Fruit fly (Drosophila melanogaster): ENCODE measurements around the gene CG14377.

Gene CG14377

DNA sequence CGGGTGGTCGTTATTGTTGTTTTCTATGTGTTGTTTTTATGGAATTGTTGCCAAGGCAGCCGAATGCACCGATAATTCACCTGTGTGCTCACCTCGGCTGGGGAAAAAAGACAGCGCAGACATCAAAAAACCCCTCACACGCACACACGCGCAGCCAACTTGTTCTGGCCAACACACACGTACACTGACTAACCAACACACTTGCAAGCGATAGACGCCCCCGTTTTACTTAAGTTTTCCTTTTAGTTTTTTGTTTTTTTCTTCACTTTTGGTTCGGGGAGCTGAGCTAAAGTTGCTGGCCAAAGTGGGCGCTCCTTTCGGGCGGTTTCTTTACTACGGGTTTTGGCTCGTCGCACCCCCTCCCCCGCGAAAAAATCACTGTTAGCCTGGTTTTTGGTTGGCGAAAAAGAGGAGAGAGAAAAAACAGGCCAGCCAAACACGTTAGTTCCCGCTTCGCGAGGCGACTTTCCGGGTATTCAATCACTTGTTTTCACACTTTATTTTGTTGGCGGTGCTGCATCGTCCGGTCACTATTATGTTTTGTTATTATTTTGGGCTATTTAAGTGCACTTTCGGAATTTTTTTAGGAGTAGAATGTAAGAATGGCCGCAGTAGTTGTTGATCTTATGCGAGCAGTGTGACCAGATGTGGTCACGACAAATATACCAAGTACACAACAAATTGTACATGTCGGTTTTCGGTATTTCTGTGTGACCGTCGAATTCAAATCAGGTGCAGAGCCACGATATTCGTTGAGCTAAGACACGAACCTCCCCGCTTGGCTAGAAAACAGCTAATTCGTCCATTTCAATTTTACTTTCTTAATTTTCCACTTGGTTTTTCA is 36.9 kb downstream of the CG14377 start, which contains the start of gene yrt (continued):
- no peak for TF ChIP-seq Taf1 (GFP tag; IDR thresholded peaks at IDR 0.05)
- peak; percentile 88 for TF ChIP-seq Ets65A (GFP tag)
- no peak for TF ChIP-seq p53 (GFP tag; optimal IDR thresholded peaks at IDR 0.05)
- TF ChIP-seq dan (GFP tag; IDR thresholded peaks at IDR 0.05) = no peak
- no peak for TF ChIP-seq CG32767 (GFP tag; IDR thresholded peaks at IDR 0.05)
- TF ChIP-seq HLH3B (GFP tag; IDR thresholded peaks at IDR 0.05) = no peak
- TF ChIP-seq Nf-YA (GFP tag; IDR thresholded peaks at IDR 0.05) = no peak
- TF ChIP-seq CG5953 (GFP tag; IDR thresholded peaks at IDR 0.05) = no peak
- no peak for TF ChIP-seq CG14667 (GFP tag; IDR thresholded peaks at IDR 0.05)
- TF ChIP-seq dmrt99B (tag; optimal IDR thresholded peaks at IDR 0.05) = no peak
- TF ChIP-seq dati (GFP tag; IDR thresholded peaks at IDR 0.05) = no peak
- no peak for TF ChIP-seq CG8478 (optimal IDR thresholded peaks at IDR 0.05)
- no peak for TF ChIP-seq dysf (GFP tag; IDR thresholded peaks at IDR 0.05)
- no peak for TF ChIP-seq CG6654 (GFP tag; optimal IDR thresholded peaks at IDR 0.05)
- no peak for TF ChIP-seq CG1529 (GFP tag; optimal IDR thresholded peaks at IDR 0.05)
- no peak for TF ChIP-seq lab (GFP tag; optimal IDR thresholded peaks at IDR 0.05)
- TF ChIP-seq ci (GFP tag; IDR thresholded peaks at IDR 0.05) = 0 out of 3 replicates have a peak, but pooled peaks have one; percentile 10
- TF ChIP-seq inv (GFP tag; IDR thresholded peaks at IDR 0.05; ENCODE audit: partially characterized antibody) = no peak
- no peak for TF ChIP-seq Xrp1 (GFP tag; IDR thresholded peaks at IDR 0.05)
- no peak for TF ChIP-seq run (tag; optimal IDR thresholded peaks at IDR 0.05)
- TF ChIP-seq CG10267 (tag; optimal IDR thresholded peaks at IDR 0.05) = peak; percentile 35
- no peak for TF ChIP-seq oc (tag; optimal IDR thresholded peaks at IDR 0.05)
- no peak for TF ChIP-seq ap (GFP tag; IDR thresholded peaks at IDR 0.05)
- TF ChIP-seq danr (GFP tag; IDR thresholded peaks at IDR 0.05) = no peak
- TF ChIP-seq Ets97D (GFP tag; optimal IDR thresholded peaks at IDR 0.05) = peak; percentile 67
- TF ChIP-seq CG10209 (GFP tag; optimal IDR thresholded peaks at IDR 0.05) = no peak
- no peak for TF ChIP-seq gt (GFP tag; IDR thresholded peaks at IDR 0.05)
- TF ChIP-seq caup (GFP tag; optimal IDR thresholded peaks at IDR 0.05; ENCODE audit: severe bottlenecking) = no peak
- no peak for TF ChIP-seq CG3163 (GFP tag; optimal IDR thresholded peaks at IDR 0.05)
- TF ChIP-seq sisA (GFP tag; IDR thresholded peaks at IDR 0.05) = no peak
- TF ChIP-seq CG11398 (GFP tag; optimal IDR thresholded peaks at IDR 0.05) = no peak
- no peak for TF ChIP-seq bab2 (GFP tag; optimal IDR thresholded peaks at IDR 0.05)
- no peak for TF ChIP-seq ewg (GFP tag; optimal IDR thresholded peaks at IDR 0.05)
- TF ChIP-seq Elba2 (GFP tag; optimal IDR thresholded peaks at IDR 0.05) = peak; percentile 10
- TF ChIP-seq Antp (GFP tag; optimal IDR thresholded peaks at IDR 0.05) = no peak
- no peak for TF ChIP-seq PHDP (tag; optimal IDR thresholded peaks at IDR 0.05)
- TF ChIP-seq Fer1 (GFP tag; optimal IDR thresholded peaks at IDR 0.05) = peak; percentile 16
- TF ChIP-seq tll (GFP tag; optimal IDR thresholded peaks at IDR 0.05) = no peak
- no peak for TF ChIP-seq Gug (GFP tag; IDR thresholded peaks at IDR 0.05)
- no peak for TF ChIP-seq fru (optimal IDR thresholded peaks at IDR 0.05)
- TF ChIP-seq gro (GFP tag; optimal IDR thresholded peaks at IDR 0.05) = peak; percentile 9
- no peak for TF ChIP-seq Kr (GFP tag; optimal IDR thresholded peaks at IDR 0.05)
- no peak for TF ChIP-seq fd102C (GFP tag; optimal IDR thresholded peaks at IDR 0.05)
- peak; percentile 26 for TF ChIP-seq CG17186 (GFP tag; optimal IDR thresholded peaks at IDR 0.05)
- TF ChIP-seq ERR (GFP tag; optimal IDR thresholded peaks at IDR 0.05) = no peak
- no peak; the same call in 1 of the 2 replicates for TF ChIP-seq tna (GFP tag; IDR thresholded peaks at IDR 0.05; ENCODE audit: partially characterized antibody)
- TF ChIP-seq so (GFP tag; IDR thresholded peaks at IDR 0.05) = 0 out of 3 replicates have a peak, but pooled peaks have one; percentile 21
- no peak for TF ChIP-seq fd64A (GFP tag; optimal IDR thresholded peaks at IDR 0.05)
- TF ChIP-seq hkb (optimal IDR thresholded peaks at IDR 0.05) = no peak
- TF ChIP-seq hkb (GFP tag; IDR thresholded peaks at IDR 0.05) = no peak
- TF ChIP-seq org-1 (GFP tag; optimal IDR thresholded peaks at IDR 0.05) = no peak
